Worm (Caenorhabditis elegans): ENCODE results near the gene Y81G3A.4.

- no peak for TF ChIP-seq dao-5 (tag; optimal IDR thresholded peaks at IDR 0.05)
- TF ChIP-seq him-1 (tag; optimal IDR thresholded peaks at IDR 0.05) = no peak
These were observed 17.5 kb upstream of the Y81G3A.4 start for ce11 chrII:13073742-13074141.

Measured in whole organism, L4/young adult.